Fruit fly (Drosophila melanogaster) whole organism, embryonic: ENCODE measurements around the gene Phb1.
A peak's percentile ranks its signal among the peaks of the same experiment; 100 is the strongest.

Source experiments
- Bdp1 ChIP-seq: fragments of 200-800 bp; sonication (Bioruptor generic); optimal IDR thresholded peaks from 3 replicates; lab custom pipeline; 2016; ENCODE audit warnings: missing biosample characterization, missing genetic modification characterization
- CG10431 ChIP-seq: fragments of 200-800 bp; sonication (Bioruptor generic); optimal IDR thresholded peaks from 3 replicates; lab custom pipeline; 2018; ENCODE audit warnings: missing biosample characterization, mild to moderate bottlenecking, missing genetic modification characterization
- CG11696 ChIP-seq: fragments of 200-800 bp; sonication (Bioruptor generic); IDR thresholded peaks from 2 replicates; pipeline ENCODE4 v1.3.6; 2022; ENCODE audit warnings: missing biosample characterization, missing genetic modification characterization
- CG12104 ChIP-seq: fragments of 200-800 bp; sonication (Bioruptor generic); optimal IDR thresholded peaks from 3 replicates; lab custom pipeline; 2016; ENCODE audit warnings: missing biosample characterization, missing genetic modification characterization
- CG12391 ChIP-seq: fragments of 200-800 bp; sonication (Bioruptor generic); optimal IDR thresholded peaks from 3 replicates; lab custom pipeline; 2018; ENCODE audit warnings: missing biosample characterization, mild to moderate bottlenecking, missing genetic modification characterization, moderate library complexity
- CG12659 ChIP-seq: fragments of 200-800 bp; sonication (Bioruptor generic); optimal IDR thresholded peaks from 3 replicates; lab custom pipeline; 2017; ENCODE audit warnings: mild to moderate bottlenecking, missing biosample characterization, missing genetic modification reagents, missing genetic modification characterization
- CG13287 ChIP-seq: fragments of 200-800 bp; sonication (Bioruptor generic); IDR thresholded peaks from 2 replicates; pipeline ENCODE4 v1.3.6; 2022; ENCODE audit warnings: missing biosample characterization, missing genetic modification characterization; ENCODE audit not compliant: partially characterized antibody
- CG17361 ChIP-seq: fragments of 200-800 bp; sonication (Bioruptor generic); IDR thresholded peaks from 3 replicates; pipeline ENCODE4 v1.3.6; 2022; ENCODE audit warnings: missing biosample characterization, missing genetic modification characterization
- CG17802 ChIP-seq: fragments of 200-800 bp; sonication (Bioruptor generic); optimal IDR thresholded peaks from 2 replicates; lab custom pipeline; 2018; ENCODE audit warnings: missing biosample characterization, mild to moderate bottlenecking, missing genetic modification characterization, moderate library complexity
- CG1832 ChIP-seq: fragments of 200-800 bp; sonication (Bioruptor generic); optimal IDR thresholded peaks from 2 replicates; lab custom pipeline; 2017; ENCODE audit warnings: missing biosample characterization, mild to moderate bottlenecking, missing genetic modification characterization, inconsistent platforms
- CG18599 ChIP-seq: fragments of 200-800 bp; sonication (Bioruptor generic); optimal IDR thresholded peaks from 3 replicates; lab custom pipeline; 2017; ENCODE audit warnings: missing biosample characterization, missing genetic modification characterization, mild to moderate bottlenecking, moderate library complexity, missing genetic modification reagents
- CG2120 ChIP-seq: fragments of 200-800 bp; sonication (Bioruptor generic); optimal IDR thresholded peaks from 3 replicates; lab custom pipeline; 2016; ENCODE audit warnings: missing biosample characterization, missing genetic modification characterization
- CG2199 ChIP-seq: fragments of 200-800 bp; sonication (Bioruptor generic); IDR thresholded peaks from 3 replicates; pipeline ENCODE4 v1.3.6; 2022; ENCODE audit warnings: missing biosample characterization, missing genetic modification characterization
- CG2712 ChIP-seq: fragments of 200-800 bp; optimal IDR thresholded peaks from 3 replicates; lab custom pipeline; 2019; ENCODE audit warnings: missing biosample characterization, mild to moderate bottlenecking, missing genetic modification characterization, moderate library complexity
- CG30020 ChIP-seq: fragments of 200-800 bp; optimal IDR thresholded peaks from 2 replicates; lab custom pipeline; 2019; ENCODE audit warnings: missing biosample characterization, mild to moderate bottlenecking, missing genetic modification characterization, moderate library complexity
- CG34422 ChIP-seq: fragments of 200-800 bp; sonication (Bioruptor generic); IDR thresholded peaks from 3 replicates; pipeline ENCODE4 v1.3.6; 2022; ENCODE audit warnings: missing biosample characterization, missing genetic modification characterization
- CG6254 ChIP-seq: fragments of 200-800 bp; sonication (Bioruptor generic); optimal IDR thresholded peaks from 3 replicates; lab custom pipeline; 2017; ENCODE audit warnings: mild to moderate bottlenecking, missing biosample characterization, missing genetic modification reagents, missing genetic modification characterization
- CG8290 ChIP-seq, 3 experiments: fragments of 200-800 bp; sonication (Bioruptor generic); optimal IDR thresholded peaks; 2 replicates each; lab custom pipeline; 2016 to 2019; ENCODE audit warnings: missing biosample characterization in 3 of 3, missing genetic modification characterization in 3 of 3, mild to moderate bottlenecking in 2 of 3, moderate library complexity in 1 of 3
- CG9437 ChIP-seq: fragments of 200-800 bp; sonication (Bioruptor generic); optimal IDR thresholded peaks from 2 replicates; lab custom pipeline; 2018; ENCODE audit warnings: missing biosample characterization, mild to moderate bottlenecking, missing genetic modification characterization
- H15 ChIP-seq: fragments of 200-800 bp; sonication (Bioruptor generic); IDR thresholded peaks from 3 replicates; pipeline ENCODE4 v1.3.6; 2022; ENCODE audit warnings: missing biosample characterization, missing genetic modification characterization
- HLHmδ ChIP-seq: fragments of 200-800 bp; sonication (Bioruptor generic); optimal IDR thresholded peaks from 2 replicates; lab custom pipeline; 2018; ENCODE audit warnings: missing biosample characterization, mild to moderate bottlenecking, missing genetic modification characterization, moderate library complexity
- Hr3 ChIP-seq: fragments of 200-800 bp; sonication (Bioruptor generic); optimal IDR thresholded peaks from 3 replicates; lab custom pipeline; 2016; ENCODE audit warnings: missing biosample characterization, missing genetic modification characterization
- Kr ChIP-seq: fragments of 200-800 bp; sonication (Bioruptor generic); optimal IDR thresholded peaks from 2 replicates; lab custom pipeline; 2017; ENCODE audit warnings: missing biosample characterization, mild to moderate bottlenecking, missing genetic modification characterization
- Pdp1 ChIP-seq, 2 experiments: fragments of 200-800 bp; sonication (Bioruptor generic); optimal IDR thresholded peaks; 3 replicates each; lab custom pipeline; 2016; ENCODE audit warnings: missing biosample characterization in 2 of 2, missing genetic modification characterization in 2 of 2, mild to moderate bottlenecking in 1 of 2, moderate library complexity in 1 of 2
- Scr ChIP-seq: fragments of 200-800 bp; sonication (Bioruptor generic); IDR thresholded peaks from 2 replicates; pipeline ENCODE4 v1.3.6; 2022; ENCODE audit warnings: missing biosample characterization, missing genetic modification characterization; ENCODE audit not compliant: partially characterized antibody
- bsh ChIP-seq, 2 experiments: fragments of 200-800 bp; sonication (Bioruptor generic); optimal IDR thresholded peaks; 2 replicates each; lab custom pipeline; 2017 to 2018; ENCODE audit warnings: mild to moderate bottlenecking in 2 of 2, missing biosample characterization in 2 of 2, missing genetic modification characterization in 2 of 2, moderate library complexity in 1 of 2
- cad ChIP-seq: fragments of >200 bp; optimal IDR thresholded peaks from 2 replicates; lab custom pipeline; 2017; ENCODE audit warnings: missing biosample characterization, missing genetic modification characterization
- cg ChIP-seq: fragments of 200-800 bp; sonication (Bioruptor generic); optimal IDR thresholded peaks from 3 replicates; lab custom pipeline; 2019; ENCODE audit warnings: missing biosample characterization, mild to moderate bottlenecking, missing genetic modification characterization, moderate library complexity
- cwo ChIP-seq: fragments of 200-800 bp; sonication (Bioruptor generic); optimal IDR thresholded peaks from 3 replicates; lab custom pipeline; 2017; ENCODE audit warnings: missing biosample characterization, missing genetic modification characterization, mild to moderate bottlenecking, moderate library complexity, missing genetic modification reagents
- dm ChIP-seq: fragments of 200-800 bp; sonication (Bioruptor generic); optimal IDR thresholded peaks from 3 replicates; lab custom pipeline; 2016; ENCODE audit warnings: missing biosample characterization, missing genetic modification characterization
- dmrt99B ChIP-seq: fragments of 200-800 bp; sonication (Bioruptor generic); optimal IDR thresholded peaks from 2 replicates; lab custom pipeline; 2018; ENCODE audit warnings: missing biosample characterization, mild to moderate bottlenecking, missing genetic modification characterization, moderate library complexity
- gce ChIP-seq: fragments of 200-800 bp; sonication (Bioruptor generic); IDR thresholded peaks from 3 replicates; pipeline ENCODE4 v1.3.6; 2022; ENCODE audit warnings: missing biosample characterization, missing genetic modification characterization
- gsb-n ChIP-seq: fragments of 200-800 bp; sonication (Bioruptor generic); optimal IDR thresholded peaks from 3 replicates; lab custom pipeline; 2018; ENCODE audit warnings: missing biosample characterization, mild to moderate bottlenecking, missing genetic modification characterization
- kay ChIP-seq: fragments of 200-800 bp; sonication (Bioruptor generic); optimal IDR thresholded peaks from 2 replicates; lab custom pipeline; 2016; ENCODE audit warnings: missing biosample characterization, missing genetic modification characterization
- klu ChIP-seq: fragments of 200-800 bp; sonication (Bioruptor generic); IDR thresholded peaks from 2 replicates; pipeline ENCODE4 v1.3.6; 2022; ENCODE audit warnings: missing biosample characterization, missing genetic modification characterization
- peb ChIP-seq: fragments of 200-800 bp; sonication (Bioruptor generic); IDR thresholded peaks from 2 replicates; pipeline ENCODE4 v1.3.6; 2022; ENCODE audit warnings: missing biosample characterization, missing genetic modification characterization
- phol ChIP-seq: fragments of 200-800 bp; sonication (Bioruptor generic); optimal IDR thresholded peaks from 3 replicates; lab custom pipeline; 2018; ENCODE audit warnings: missing biosample characterization, mild to moderate bottlenecking, missing genetic modification characterization, moderate library complexity
- prd ChIP-seq, 3 experiments: fragments of >200 bp in 2 of 3; fragments of 200-800 bp in 1 of 3; sonication (Bioruptor generic) in 1 of 3; optimal IDR thresholded peaks in 2 of 3; IDR thresholded peaks in 1 of 3; 2 replicates in 2 of 3; 3 replicates in 1 of 3; pipeline versions ENCODE4 v1.3.6 to Lab custom; 2017 to 2022; ENCODE audit warnings: missing biosample characterization in 1 of 3, missing genetic modification characterization in 1 of 3
- rib ChIP-seq: fragments of 200-800 bp; sonication (Bioruptor generic); IDR thresholded peaks from 2 replicates; pipeline ENCODE4 v1.3.6; 2022; ENCODE audit warnings: missing biosample characterization, missing genetic modification characterization
- row ChIP-seq: fragments of 200-800 bp; sonication (Bioruptor generic); IDR thresholded peaks from 3 replicates; pipeline ENCODE4 v1.3.6; 2022; ENCODE audit warnings: missing biosample characterization, missing genetic modification characterization
- slbo ChIP-seq: fragments of 200-800 bp; sonication (Bioruptor generic); IDR thresholded peaks from 2 replicates; pipeline ENCODE4 v1.3.6; 2022; ENCODE audit warnings: missing biosample characterization, missing genetic modification characterization
- sqz ChIP-seq: fragments of 200-800 bp; sonication (Bioruptor generic); optimal IDR thresholded peaks from 3 replicates; lab custom pipeline; 2018; ENCODE audit warnings: missing biosample characterization, mild to moderate bottlenecking, missing genetic modification characterization
- ssp ChIP-seq: fragments of 200-800 bp; sonication (Bioruptor generic); IDR thresholded peaks from 2 replicates; pipeline ENCODE4 v1.3.6; 2022; ENCODE audit warnings: missing biosample characterization, missing genetic modification characterization
- tap ChIP-seq: fragments of 200-800 bp; optimal IDR thresholded peaks from 3 replicates; lab custom pipeline; 2019; ENCODE audit warnings: missing biosample characterization, mild to moderate bottlenecking, missing genetic modification characterization, moderate library complexity
- tll ChIP-seq, 2 experiments: fragments of 200-800 bp in 1 of 2; fragments of >200 bp in 1 of 2; sonication (Bioruptor generic) in 1 of 2; optimal IDR thresholded peaks; 2 replicates each; lab custom pipeline; 2017 to 2019; ENCODE audit warnings: missing biosample characterization in 2 of 2, missing genetic modification characterization in 2 of 2, mild to moderate bottlenecking in 1 of 2, moderate library complexity in 1 of 2
- unc-4 ChIP-seq: fragments of 200-800 bp; sonication (Bioruptor generic); IDR thresholded peaks from 2 replicates; pipeline ENCODE4 v1.3.6; 2022; ENCODE audit warnings: missing biosample characterization, missing genetic modification characterization; ENCODE audit not compliant: partially characterized antibody
- z ChIP-seq: fragments of 200-800 bp; sonication (Bioruptor generic); IDR thresholded peaks from 3 replicates; pipeline ENCODE4 v1.3.6; 2022; ENCODE audit warnings: missing biosample characterization, missing genetic modification characterization

Phb1 gene

DNA sequence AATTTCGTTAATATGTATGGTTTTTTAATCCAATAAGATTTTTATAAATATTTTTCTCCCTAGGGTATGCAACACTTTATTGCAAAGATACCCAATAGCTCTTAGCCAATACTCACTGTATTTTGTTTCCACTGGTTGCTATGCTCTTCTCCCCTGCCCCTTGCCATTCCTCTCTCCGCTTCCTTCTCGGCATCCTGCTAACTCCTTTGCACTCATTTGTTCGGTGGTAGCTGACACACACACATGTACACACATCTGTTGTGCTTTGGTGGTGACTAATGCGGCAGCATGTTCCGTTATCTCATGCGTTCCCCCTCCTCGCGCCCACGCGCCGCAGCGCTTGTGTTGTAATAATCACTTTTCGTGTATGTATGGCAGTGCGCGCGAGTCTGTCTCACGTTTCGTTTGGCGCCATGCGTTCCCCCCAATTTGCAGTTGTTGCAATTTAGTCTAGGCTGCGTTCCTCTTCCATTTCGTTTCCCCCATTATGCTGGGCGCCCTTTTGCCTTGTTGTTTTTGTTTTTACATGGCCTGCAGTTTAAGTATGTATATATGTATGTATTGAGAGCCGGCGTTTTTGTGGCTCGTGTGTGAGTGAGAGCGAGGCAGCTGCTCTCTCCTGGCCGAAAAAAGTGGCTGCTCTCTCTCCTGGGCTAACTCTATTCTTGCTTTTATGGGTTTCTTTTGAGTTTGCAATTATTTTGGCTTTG lies 11.3 kb upstream of the Phb1 start, which contains the start of gene Polr1D:
TSS of gene Polr1D (minus strand) at position 420 of the 710 bp plus-strand sequence.
- peak; percentile 17 for TF ChIP-seq CG18599
- TF ChIP-seq CG9437 (GFP tag; lab: Kevin White, UChicago) = no peak
- peak; percentile 79 for TF ChIP-seq z (GFP tag; lab: Robert Waterston, UW)
- TF ChIP-seq kay (GFP tag; lab: Kevin White, UChicago) = peak; percentile 85
- peak in 1 of 2 experiments; percentile 83 for TF ChIP-seq Pdp1 (GFP tag; optimal IDR thresholded peaks at IDR 0.05; lab: Kevin White, UChicago)
- peak; percentile 96 for TF ChIP-seq cg (GFP tag; lab: Kevin White, UChicago)
- TF ChIP-seq dmrt99B (tag; lab: Kevin White, UChicago) = peak; percentile 24
- no peak for TF ChIP-seq Hr3
- no peak for TF ChIP-seq CG6254
- peak; percentile 79 for TF ChIP-seq cad (GFP tag; lab: Kevin White, UChicago)
- TF ChIP-seq CG17361 = peak; percentile 44; the same call in 1 of the 3 replicates
- peak; percentile 59 for TF ChIP-seq tap (tag; lab: Kevin White, UChicago)
- TF ChIP-seq klu (GFP tag; lab: Robert Waterston, UW) = peak; percentile 12; the same call in 1 of the 2 replicates
- TF ChIP-seq slbo (GFP tag; lab: Robert Waterston, UW) = peak; percentile 25
- TF ChIP-seq CG11696 = 0 out of 2 replicates have a peak, but pooled peaks have one; percentile 17
- TF ChIP-seq CG2120 = peak; percentile 2
- TF ChIP-seq CG10431 (GFP tag; lab: Kevin White, UChicago) = peak; percentile 17
- no peak for TF ChIP-seq ssp (GFP tag; lab: Robert Waterston, UW)
- no peak for TF ChIP-seq CG12104 (GFP tag; lab: Kevin White, UChicago)
- peak; percentile 35 for TF ChIP-seq CG12659 (GFP tag; lab: Kevin White, UChicago)
- no peak for TF ChIP-seq gce (GFP tag; lab: Robert Waterston, UW)
- peak in 1 of 2 experiments; percentile 30 for TF ChIP-seq tll (GFP tag; optimal IDR thresholded peaks at IDR 0.05; lab: Kevin White, UChicago)
- TF ChIP-seq gsb-n (tag; lab: Kevin White, UChicago) = peak; percentile 43
- peak in 1 of 2 experiments; percentile 5 for TF ChIP-seq bsh (GFP tag; optimal IDR thresholded peaks at IDR 0.05; lab: Kevin White, UChicago)
- peak; percentile 10 for TF ChIP-seq cwo (GFP tag; lab: Kevin White, UChicago)
- TF ChIP-seq sqz (GFP tag; lab: Kevin White, UChicago) = peak; percentile 40
- TF ChIP-seq CG17802 (tag; lab: Kevin White, UChicago) = no peak
- TF ChIP-seq row (GFP tag; lab: Robert Waterston, UW) = peak; percentile 67
- TF ChIP-seq CG34422 (GFP tag; lab: Robert Waterston, UW) = peak; percentile 67; the same call in 1 of the 3 replicates
- TF ChIP-seq dm (GFP tag; lab: Kevin White, UChicago) = peak; percentile 47
- peak; percentile 1 for TF ChIP-seq phol (tag; lab: Kevin White, UChicago)
- TF ChIP-seq Bdp1 = no peak
- peak; percentile 19 for TF ChIP-seq CG30020 (tag; lab: Kevin White, UChicago)
- TF ChIP-seq Kr (GFP tag; lab: Kevin White, UChicago) = peak; percentile 69
- no peak for TF ChIP-seq peb
- TF ChIP-seq H15 (GFP tag; lab: Robert Waterston, UW) = no peak
- TF ChIP-seq CG2199 = peak; percentile 79; the same call in 1 of the 3 replicates
- TF ChIP-seq Scr (GFP tag; lab: Robert Waterston, UW) = peak; percentile 25; the same call in 1 of the 2 replicates
- peak; percentile 41 for TF ChIP-seq CG1832
- peak; percentile 50 for TF ChIP-seq CG12391
- TF ChIP-seq prd (optimal IDR thresholded peaks at IDR 0.05; lab: Kevin White, UChicago) = no peak
- no peak for TF ChIP-seq prd (GFP tag; IDR thresholded peaks at IDR 0.05; lab: Robert Waterston, UW)
- TF ChIP-seq unc-4 (GFP tag; lab: Robert Waterston, UW) = 0 out of 2 replicates have a peak, but pooled peaks have one; percentile 26
- peak; percentile 43 for TF ChIP-seq CG13287 (GFP tag; lab: Robert Waterston, UW)
- peak; percentile 93 for TF ChIP-seq HLHmδ (GFP tag; lab: Kevin White, UChicago)
- peak; percentile 23 for TF ChIP-seq CG2712 (tag; lab: Kevin White, UChicago)
- peak; percentile 15 for TF ChIP-seq CG8290 (GFP tag; optimal IDR thresholded peaks at IDR 0.05; lab: Kevin White, UChicago)
- TF ChIP-seq CG8290 (tag; optimal IDR thresholded peaks at IDR 0.05; lab: Kevin White, UChicago) = peak; percentile 18 to 50
- TF ChIP-seq rib (GFP tag; lab: Robert Waterston, UW) = peak; percentile 88
